Fruit fly (Drosophila melanogaster): ENCODE measurements around the gene CG5114.

Gene CG5114

DNA sequence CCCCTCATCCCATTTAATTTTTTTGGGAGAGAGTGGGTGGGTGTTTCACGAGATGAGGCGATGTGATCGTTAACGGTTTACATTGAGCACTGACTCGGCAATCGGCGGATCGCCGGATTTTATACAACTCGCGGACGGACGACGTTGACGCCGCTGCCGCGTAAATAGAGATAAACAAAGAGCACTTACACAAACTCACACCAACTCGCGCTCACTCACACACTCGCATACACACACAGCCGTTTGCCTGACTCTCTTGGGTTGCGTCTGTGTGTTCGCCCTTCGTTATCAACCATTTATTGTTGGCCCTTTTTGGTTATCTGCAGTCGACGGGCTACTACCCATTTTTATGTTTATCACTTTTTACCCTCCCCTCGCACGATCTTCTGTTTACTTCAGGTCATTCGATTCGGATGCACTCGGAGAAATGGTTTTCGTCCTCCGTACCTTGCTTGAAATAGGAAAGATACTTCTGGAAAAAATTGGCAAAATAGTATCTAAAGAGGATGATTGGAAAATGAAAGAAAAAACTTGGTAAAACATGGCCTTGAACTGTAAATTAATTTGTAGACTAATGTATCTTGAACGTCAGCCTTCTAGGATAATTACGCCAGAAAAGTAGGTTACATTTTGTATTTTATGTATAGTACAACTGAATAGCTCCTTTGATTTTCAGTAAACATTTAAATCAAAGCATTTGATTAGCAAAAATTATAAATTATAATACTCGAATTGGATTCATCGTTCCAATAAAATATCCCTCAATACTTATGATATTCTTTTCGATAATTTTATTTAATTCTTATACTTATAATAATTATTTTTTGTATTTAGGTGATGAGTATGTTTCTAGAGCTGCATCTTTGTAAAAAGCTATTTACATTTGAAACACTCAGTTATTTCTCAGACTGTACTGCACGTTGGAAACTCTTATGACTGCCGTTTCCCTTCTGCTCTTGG, 4.8 kb upstream of the CG5114 start (continued):
- TF ChIP-seq CG12942 (GFP tag; optimal IDR thresholded peaks at IDR 0.05) (peak; percentile 8), tgo (GFP tag; IDR thresholded peaks at IDR 0.05) (no peak), sim (GFP tag; IDR thresholded peaks at IDR 0.05) (0 out of 2 replicates have a peak, but pooled peaks have one; percentile 4), CG10274 (GFP tag; optimal IDR thresholded peaks at IDR 0.05) (no peak), CG11398 (GFP tag; optimal IDR thresholded peaks at IDR 0.05) (no peak), Dll (GFP tag; IDR thresholded peaks at IDR 0.05; ENCODE audit: partially characterized antibody) (0 out of 4 replicates have a peak, but pooled peaks have one; percentile 36), toy (GFP tag; IDR thresholded peaks at IDR 0.05) (no peak), CG10267 (tag; optimal IDR thresholded peaks at IDR 0.05) (peak; percentile 47), Mrtf (GFP tag; IDR thresholded peaks at IDR 0.05) (0 out of 3 replicates have a peak, but pooled peaks have one; percentile 27), CG15269 (tag; optimal IDR thresholded peaks at IDR 0.05) (peak; percentile 18), CG18262 (tag; optimal IDR thresholded peaks at IDR 0.05) (peak; percentile 91), CG2712 (tag; optimal IDR thresholded peaks at IDR 0.05) (peak; percentile 62), unpg (GFP tag; optimal IDR thresholded peaks at IDR 0.05) (no peak), CG10321 (GFP tag; IDR thresholded peaks at IDR 0.05) (no peak), dan (GFP tag; IDR thresholded peaks at IDR 0.05) (no peak), CG9876 (GFP tag; optimal IDR thresholded peaks at IDR 0.05) (no peak), Neu2 (GFP tag; optimal IDR thresholded peaks at IDR 0.05; ENCODE audit: borderline replicate concordance) (no peak), lbe (GFP tag; optimal IDR thresholded peaks at IDR 0.05) (no peak), pho (GFP tag; optimal IDR thresholded peaks at IDR 0.05) (no peak), ham (GFP tag; IDR thresholded peaks at IDR 0.05) (no peak), CG9727 (GFP tag; optimal IDR thresholded peaks at IDR 0.05) (peak; percentile 82), CG43689 (GFP tag; IDR thresholded peaks at IDR 0.05) (no peak), Lhr (GFP tag; optimal IDR thresholded peaks at IDR 0.05) (no peak), Optix (GFP tag; IDR thresholded peaks at IDR 0.05) (no peak), CG42726 (GFP tag; IDR thresholded peaks at IDR 0.05; ENCODE audit: partially characterized antibody) (peak; percentile 37; the same call in 1 of the 2 replicates), fd64A (GFP tag; optimal IDR thresholded peaks at IDR 0.05) (peak; percentile 43), sr (GFP tag; IDR thresholded peaks at IDR 0.05) (no peak; the same call in 2 of the 3 replicates), CG6765 (GFP tag; optimal IDR thresholded peaks at IDR 0.05) (no peak), zen2 (GFP tag; IDR thresholded peaks at IDR 0.05; ENCODE audit: partially characterized antibody) (0 out of 3 replicates have a peak, but pooled peaks have one; percentile 17), CG8478 (optimal IDR thresholded peaks at IDR 0.05) (no peak), ATbp (GFP tag; optimal IDR thresholded peaks at IDR 0.05) (no peak), CG2199 (GFP tag; IDR thresholded peaks at IDR 0.05) (peak; percentile 56; the same call in 1 of the 3 replicates), gcm (GFP tag; optimal IDR thresholded peaks at IDR 0.05) (peak; percentile 31), CG17186 (GFP tag; optimal IDR thresholded peaks at IDR 0.05) (no peak), CG5953 (GFP tag; IDR thresholded peaks at IDR 0.05) (peak; percentile 42; the same call in 1 of the 2 replicates), CG14050 (GFP tag; IDR thresholded peaks at IDR 0.05) (no peak), Sry-β (GFP tag; optimal IDR thresholded peaks at IDR 0.05) (no peak), wor (GFP tag; IDR thresholded peaks at IDR 0.05) (no peak), GATAe (GFP tag; conservative IDR thresholded peaks at IDR 0.05) (peak; percentile 83), Aef1 (GFP tag; IDR thresholded peaks at IDR 0.05) (no peak), CG9932 (GFP tag; IDR thresholded peaks at IDR 0.05) (no peak), CG15696 (tag; optimal IDR thresholded peaks at IDR 0.05) (peak; percentile 75), Asciz (GFP tag; optimal IDR thresholded peaks at IDR 0.05) (no peak), CG4707 (GFP tag; optimal IDR thresholded peaks at IDR 0.05) (peak; percentile 15), HLHmδ (GFP tag; optimal IDR thresholded peaks at IDR 0.05) (peak; percentile 9), CG14667 (GFP tag; IDR thresholded peaks at IDR 0.05) (no peak), dati (GFP tag; IDR thresholded peaks at IDR 0.05) (no peak), CG2116 (GFP tag; optimal IDR thresholded peaks at IDR 0.05) (no peak)

Data from whole organism, embryonic.